Worm (Caenorhabditis elegans) whole organism, L2 larva: ENCODE results near the gene srlf-37.

ENCODE experiments used
- F13H6.1 ChIP-seq: sonication (generic microtip); optimal IDR thresholded peaks from 2 replicates; lab custom pipeline; 2016; ENCODE audit warnings: missing genetic modification characterization, missing compliant biosample characterization
- R02D3.7 ChIP-seq: fragments of 150-350 bp; optimal IDR thresholded peaks from 2 replicates; lab custom pipeline; 2014; ENCODE audit warnings: missing biosample characterization, missing genetic modification characterization
- Y55F3AM.14 ChIP-seq: fragments of 200-800 bp; sonication (Bioruptor generic); optimal IDR thresholded peaks from 2 replicates; lab custom pipeline; 2018; ENCODE audit warnings: mild to moderate bottlenecking, missing genetic modification characterization, missing compliant biosample characterization
- alr-1 ChIP-seq: fragments of 150-350 bp; optimal IDR thresholded peaks from 2 replicates; lab custom pipeline; 2014; ENCODE audit warnings: missing biosample characterization, missing genetic modification characterization
- aly-2 ChIP-seq: fragments of 150-350 bp; optimal IDR thresholded peaks from 2 replicates; lab custom pipeline; 2014; ENCODE audit warnings: missing biosample characterization, missing genetic modification characterization
- ama-1 ChIP-seq: fragments of 150-350 bp; optimal IDR thresholded peaks from 2 replicates; lab custom pipeline; 2018; ENCODE audit warnings: inconsistent platforms
- ceh-16 ChIP-seq: fragments of 150-350 bp; optimal IDR thresholded peaks from 2 replicates; lab custom pipeline; 2014; ENCODE audit warnings: missing biosample characterization, missing genetic modification characterization
- ceh-82 ChIP-seq: fragments of 150-350 bp; optimal IDR thresholded peaks from 2 replicates; lab custom pipeline; 2014; ENCODE audit warnings: missing biosample characterization, missing genetic modification characterization
- dmd-4 ChIP-seq: sonication (generic microtip); optimal IDR thresholded peaks from 2 replicates; lab custom pipeline; 2017; ENCODE audit warnings: missing biosample characterization, missing genetic modification characterization
- elt-1 ChIP-seq: fragments of 150-350 bp; optimal IDR thresholded peaks from 2 replicates; lab custom pipeline; 2014; ENCODE audit warnings: missing biosample characterization, missing genetic modification characterization
- elt-3 ChIP-seq: sonication (generic microtip); optimal IDR thresholded peaks from 2 replicates; lab custom pipeline; 2017; ENCODE audit warnings: missing biosample characterization, missing genetic modification characterization
- fos-1 ChIP-seq: fragments of 150-350 bp; optimal IDR thresholded peaks from 2 replicates; lab custom pipeline; 2014; ENCODE audit warnings: missing biosample characterization, missing genetic modification characterization
- gmeb-1 ChIP-seq: fragments of 150-350 bp; optimal IDR thresholded peaks from 2 replicates; lab custom pipeline; 2014; ENCODE audit warnings: missing biosample characterization, missing genetic modification characterization
- lin-13 ChIP-seq: fragments of 150-350 bp; optimal IDR thresholded peaks from 2 replicates; lab custom pipeline; 2014; ENCODE audit warnings: missing biosample characterization, missing genetic modification reagents, missing genetic modification characterization
- lin-39 ChIP-seq: fragments of 150-350 bp; optimal IDR thresholded peaks from 2 replicates; lab custom pipeline; 2014; ENCODE audit warnings: missing biosample characterization, missing genetic modification reagents, missing genetic modification characterization
- lsy-2 ChIP-seq, 2 experiments: fragments of 150-350 bp in 1 of 2; sonication (generic microtip) in 1 of 2; optimal IDR thresholded peaks; 2 replicates each; lab custom pipeline; 2014 to 2017; ENCODE audit warnings: missing biosample characterization in 2 of 2, missing genetic modification characterization in 2 of 2
- mab-5 ChIP-seq: fragments of 150-350 bp; optimal IDR thresholded peaks from 2 replicates; lab custom pipeline; 2014; ENCODE audit warnings: missing biosample characterization, missing genetic modification characterization
- mbf-1 ChIP-seq: sonication (generic microtip); optimal IDR thresholded peaks from 2 replicates; lab custom pipeline; 2017; ENCODE audit warnings: missing biosample characterization, missing genetic modification characterization
- nhr-12 ChIP-seq: fragments of 150-350 bp; optimal IDR thresholded peaks from 2 replicates; lab custom pipeline; 2014; ENCODE audit warnings: missing biosample characterization, missing genetic modification characterization
- nhr-129 ChIP-seq: fragments of 150-350 bp; optimal IDR thresholded peaks from 2 replicates; lab custom pipeline; 2014; ENCODE audit warnings: missing biosample characterization, missing genetic modification characterization
- nhr-23 ChIP-seq: fragments of 150-350 bp; optimal IDR thresholded peaks from 2 replicates; lab custom pipeline; 2014; ENCODE audit warnings: missing biosample characterization, missing genetic modification reagents, missing genetic modification characterization
- nhr-25 ChIP-seq: fragments of 150-350 bp; sonication (generic microtip); optimal IDR thresholded peaks from 3 replicates; lab custom pipeline; 2014; ENCODE audit warnings: missing biosample characterization, missing genetic modification characterization
- peb-1 ChIP-seq: fragments of 150-350 bp; optimal IDR thresholded peaks from 2 replicates; lab custom pipeline; 2014; ENCODE audit warnings: missing biosample characterization, missing genetic modification characterization
- sem-4 ChIP-seq: fragments of 150-350 bp; optimal IDR thresholded peaks from 2 replicates; lab custom pipeline; 2014; ENCODE audit warnings: missing biosample characterization, missing genetic modification reagents, missing genetic modification characterization
- skn-1 ChIP-seq: sonication (generic microtip); optimal IDR thresholded peaks from 2 replicates; lab custom pipeline; 2017; ENCODE audit warnings: missing biosample characterization, missing genetic modification characterization
- sma-3 ChIP-seq: sonication (generic microtip); optimal IDR thresholded peaks from 2 replicates; lab custom pipeline; 2016; ENCODE audit warnings: missing genetic modification reagents, missing genetic modification characterization, missing compliant biosample characterization
- sma-9 ChIP-seq, 2 experiments: fragments of 150-350 bp in 1 of 2; sonication (generic microtip) in 1 of 2; optimal IDR thresholded peaks; 2 replicates each; lab custom pipeline; 2014 to 2016; ENCODE audit warnings: missing genetic modification characterization in 2 of 2, mild to moderate bottlenecking in 1 of 2, missing biosample characterization in 1 of 2, missing compliant biosample characterization in 1 of 2, missing genetic modification reagents in 1 of 2, moderate library complexity in 1 of 2
- unc-62 ChIP-seq: fragments of 150-350 bp; optimal IDR thresholded peaks from 2 replicates; lab custom pipeline; 2014; ENCODE audit warnings: missing biosample characterization, missing genetic modification reagents, missing genetic modification characterization
- zag-1 ChIP-seq: fragments of 150-350 bp; optimal IDR thresholded peaks from 2 replicates; lab custom pipeline; 2014; ENCODE audit warnings: missing biosample characterization, missing genetic modification characterization
- ztf-1 ChIP-seq: fragments of 200-800 bp; sonication (Bioruptor generic); conservative IDR thresholded peaks from 2 replicates; pipeline ENCODE4 v1.3.6; 2022; ENCODE audit warnings: missing genetic modification characterization, missing compliant biosample characterization
- ztf-11 ChIP-seq: sonication (generic microtip); optimal IDR thresholded peaks from 2 replicates; lab custom pipeline; 2017; ENCODE audit warnings: missing biosample characterization, missing genetic modification characterization
- ztf-4 ChIP-seq: fragments of 150-350 bp; optimal IDR thresholded peaks from 2 replicates; lab custom pipeline; 2014; ENCODE audit warnings: missing biosample characterization, missing genetic modification characterization

srlf-37 gene

DNA sequence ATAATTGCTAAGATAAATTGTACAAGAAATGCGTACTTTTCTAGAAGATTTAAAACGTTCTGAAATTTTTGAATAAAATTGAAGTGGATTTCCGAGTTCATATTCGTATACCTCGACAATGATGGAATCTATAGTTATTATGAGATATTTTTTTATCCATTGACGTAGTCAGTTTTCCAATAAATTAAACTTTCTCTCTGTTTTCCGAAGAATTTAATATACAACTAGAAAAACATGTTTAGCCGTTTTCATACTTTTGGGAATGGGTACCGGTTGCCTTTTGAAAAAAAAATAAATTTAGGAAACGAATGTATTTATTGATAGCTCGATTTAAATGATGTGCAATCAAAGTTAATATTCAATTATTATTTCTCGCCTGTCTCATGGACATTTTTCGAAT lies 4.8 kb upstream of the srlf-37 start, which contains the start of gene srw-109:
Gene srw-109 (minus strand): TSS at position 101 of the 400 bp plus-strand sequence.
- no peak for TF ChIP-seq Y55F3AM.14 (GFP tag; lab: Kevin White, UChicago)
- no peak for TF ChIP-seq nhr-23 (tag; lab: Kevin White, UChicago)
- TF ChIP-seq aly-2 (tag; lab: Kevin White, UChicago) = no peak
- no peak for TF ChIP-seq zag-1 (tag; lab: Kevin White, UChicago)

- TF ChIP-seq nhr-23 (tag; lab: Kevin White, UChicago) (no peak), ztf-1 (GFP tag; lab: Robert Waterston, UW) (no peak), F13H6.1 (tag; lab: Kevin White, UChicago) (no peak), mbf-1 (tag; lab: Kevin White, UChicago) (no peak), skn-1 (tag; lab: Kevin White, UChicago) (no peak), elt-3 (tag; lab: Kevin White, UChicago) (no peak), dmd-4 (no peak), Y55F3AM.14 (GFP tag; lab: Kevin White, UChicago) (no peak), lin-13 (GFP tag; lab: Kevin White, UChicago) (no peak), mab-5 (tag; lab: Kevin White, UChicago) (no peak), R02D3.7 (tag; lab: Kevin White, UChicago) (no peak)
These were observed 3.8 kb downstream of the srlf-37 start, which contains the start of gene nhr-251 for ce11 chrV:600231-600630. Gene nhr-251, plus strand, starts transcription at chrV:600531.

DNA sequence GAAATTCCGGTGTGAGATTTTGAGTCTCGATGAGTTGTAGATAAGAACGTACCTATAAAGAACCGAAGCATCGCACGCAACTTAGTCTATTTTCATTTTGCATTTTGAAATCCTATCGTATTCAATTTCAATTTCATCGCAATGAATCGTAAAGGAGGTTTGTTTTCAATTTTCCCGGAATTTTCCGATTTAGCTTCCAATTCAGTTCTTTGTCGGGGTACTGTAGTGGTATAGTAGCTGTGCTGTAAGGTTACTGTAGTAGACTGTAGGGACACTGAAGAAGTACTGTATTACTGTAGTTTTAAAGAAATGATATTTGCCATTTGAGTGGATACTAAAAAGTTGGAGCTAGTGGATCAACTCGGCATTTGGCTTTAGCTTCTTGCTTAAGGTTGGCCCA lies 4.2 kb downstream of the srlf-37 start:
- TF ChIP-seq sma-9 (GFP tag; optimal IDR thresholded peaks at IDR 0.05; lab: Kevin White, UChicago) (peak; percentile 47), sma-9 (tag; optimal IDR thresholded peaks at IDR 0.05; lab: Kevin White, UChicago) (no peak), ceh-16 (peak; percentile 2), ztf-4 (no peak)

DNA sequence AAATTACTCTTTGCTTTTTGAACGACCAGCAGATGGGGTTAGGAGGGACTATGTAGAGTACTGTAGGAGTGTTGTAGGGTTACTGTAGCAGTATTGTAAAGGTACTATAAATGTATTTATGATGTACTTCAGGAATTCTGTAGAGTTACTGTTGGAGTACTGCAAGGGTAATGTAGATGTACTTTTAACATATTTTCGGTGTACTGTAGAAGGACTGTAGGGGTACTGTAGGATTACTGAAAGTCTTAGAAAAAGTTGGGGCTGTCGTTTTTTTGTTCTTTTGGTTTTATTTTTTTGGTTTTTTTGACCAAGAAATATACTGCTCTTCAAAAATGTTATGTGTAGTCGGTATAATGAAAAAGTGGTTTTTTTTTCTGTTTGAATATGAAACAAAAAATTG lies 5.4 kb downstream of the srlf-37 start:
- TF ChIP-seq lsy-2 (tag; optimal IDR thresholded peaks at IDR 0.05; lab: Kevin White, UChicago) = no peak
- TF ChIP-seq sma-3 (GFP tag; lab: Kevin White, UChicago) = no peak
- no peak for TF ChIP-seq ztf-1 (GFP tag; lab: Robert Waterston, UW)
- no peak for TF ChIP-seq nhr-25
- no peak for TF ChIP-seq nhr-129
- TF ChIP-seq unc-62 (GFP tag; lab: Kevin White, UChicago) = no peak
- TF ChIP-seq gmeb-1 (tag; lab: Kevin White, UChicago) = no peak
- no peak for TF ChIP-seq ztf-11 (tag; lab: Kevin White, UChicago)
- no peak for TF ChIP-seq sma-9 (GFP tag; optimal IDR thresholded peaks at IDR 0.05; lab: Kevin White, UChicago)
- no peak for TF ChIP-seq sma-9 (tag; optimal IDR thresholded peaks at IDR 0.05; lab: Kevin White, UChicago)
- no peak for TF ChIP-seq peb-1 (tag; lab: Kevin White, UChicago)
- no peak for TF ChIP-seq lin-39
- TF ChIP-seq lin-13 (GFP tag; lab: Kevin White, UChicago) = no peak
- no peak for TF ChIP-seq fos-1 (tag; lab: Kevin White, UChicago)

DNA sequence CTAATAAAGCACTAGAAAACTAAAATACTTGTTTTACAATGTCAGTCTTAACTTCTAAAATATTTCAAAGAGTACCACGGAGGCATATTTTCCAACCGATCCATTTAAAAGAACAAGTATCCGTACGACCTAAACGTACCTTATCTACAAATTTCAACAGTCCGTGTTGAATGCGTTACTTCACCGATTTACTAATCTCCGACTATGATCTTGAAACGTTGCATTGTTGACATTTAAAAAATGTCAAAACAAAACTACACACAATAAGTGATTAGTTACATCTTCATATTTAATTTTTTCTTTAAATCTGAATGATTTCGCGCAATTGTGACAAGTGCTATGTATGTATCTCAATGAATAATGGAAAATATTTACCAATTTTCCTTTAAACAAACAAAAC lies 6.2 kb downstream of the srlf-37 start:
- peak; percentile 66 for TF ChIP-seq sma-9 (GFP tag; optimal IDR thresholded peaks at IDR 0.05; lab: Kevin White, UChicago)
- TF ChIP-seq sma-9 (tag; optimal IDR thresholded peaks at IDR 0.05; lab: Kevin White, UChicago) = no peak
- TF ChIP-seq elt-3 (tag; lab: Kevin White, UChicago) = no peak
- TF ChIP-seq elt-1 (tag; lab: Kevin White, UChicago) = peak; percentile 72
- TF ChIP-seq ceh-16 = peak; percentile 61
- TF ChIP-seq nhr-25 = peak; percentile 24

DNA sequence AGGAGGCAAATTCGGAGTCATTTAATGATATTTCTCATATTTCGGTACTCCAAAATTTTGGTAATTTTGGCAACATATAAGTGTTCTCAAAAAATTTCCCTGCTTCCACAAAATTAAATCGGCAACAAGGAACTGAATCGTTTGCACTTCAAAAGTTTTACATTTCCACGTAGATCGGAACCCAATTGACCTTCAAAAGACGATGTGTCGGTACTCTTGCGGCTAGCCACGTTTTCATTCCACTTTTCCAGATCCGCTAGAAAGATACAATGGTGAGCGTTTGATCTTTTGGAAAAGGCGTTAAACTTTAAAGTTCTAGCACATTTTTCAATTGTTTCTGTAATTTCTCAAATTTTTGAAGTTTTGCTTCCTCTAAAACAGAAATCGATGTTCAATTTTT lies 7.1 kb downstream of the srlf-37 start:
- TF ChIP-seq ceh-16 = peak; percentile 83
- no peak for TF ChIP-seq alr-1
- TF ChIP-seq ztf-4 = no peak
- no peak for TF ChIP-seq ceh-82 (tag; lab: Kevin White, UChicago)
- no peak for TF ChIP-seq lsy-2 (tag; optimal IDR thresholded peaks at IDR 0.05; lab: Kevin White, UChicago)
- TF ChIP-seq R02D3.7 (tag; lab: Kevin White, UChicago) = no peak
- peak; percentile 29 for TF ChIP-seq elt-1 (tag; lab: Kevin White, UChicago)
- no peak for TF ChIP-seq nhr-12 (tag; lab: Kevin White, UChicago)
- TF ChIP-seq lin-39 = no peak
- no peak for TF ChIP-seq lin-13 (GFP tag; lab: Kevin White, UChicago)
- TF ChIP-seq sem-4 = no peak
- TF ChIP-seq dmd-4 = no peak
- TF ChIP-seq elt-3 (tag; lab: Kevin White, UChicago) = no peak
- TF ChIP-seq ama-1 (lab: Kevin White, UChicago) = no peak
- TF ChIP-seq sma-9 (GFP tag; optimal IDR thresholded peaks at IDR 0.05; lab: Kevin White, UChicago) = peak; percentile 76
- TF ChIP-seq sma-9 (tag; optimal IDR thresholded peaks at IDR 0.05; lab: Kevin White, UChicago) = no peak
